Worm (Caenorhabditis elegans) whole organism, L2 larva: Measurements from ENCODE around the gene C25B8.8.
A peak's percentile ranks its signal among the peaks of the same experiment; 100 is the strongest.

Experiments used
- R02D3.7 ChIP-seq: fragments of 150-350 bp; optimal IDR thresholded peaks from 2 replicates; lab custom pipeline; 2014; ENCODE audit warnings: missing biosample characterization, missing genetic modification characterization
- ZK546.5 ChIP-seq: sonication (generic microtip); optimal IDR thresholded peaks from 2 replicates; lab custom pipeline; 2017; ENCODE audit warnings: missing biosample characterization, missing genetic modification characterization
- aly-2 ChIP-seq: fragments of 150-350 bp; optimal IDR thresholded peaks from 2 replicates; lab custom pipeline; 2014; ENCODE audit warnings: missing biosample characterization, missing genetic modification characterization
- ama-1 ChIP-seq: fragments of 150-350 bp; optimal IDR thresholded peaks from 2 replicates; lab custom pipeline; 2018; ENCODE audit warnings: inconsistent platforms
- ceh-16 ChIP-seq: fragments of 150-350 bp; optimal IDR thresholded peaks from 2 replicates; lab custom pipeline; 2014; ENCODE audit warnings: missing biosample characterization, missing genetic modification characterization
- ceh-82 ChIP-seq: fragments of 150-350 bp; optimal IDR thresholded peaks from 2 replicates; lab custom pipeline; 2014; ENCODE audit warnings: missing biosample characterization, missing genetic modification characterization
- crh-2 ChIP-seq: sonication (generic microtip); optimal IDR thresholded peaks from 2 replicates; lab custom pipeline; 2017; ENCODE audit warnings: missing biosample characterization, missing genetic modification characterization
- dmd-4 ChIP-seq: sonication (generic microtip); optimal IDR thresholded peaks from 2 replicates; lab custom pipeline; 2017; ENCODE audit warnings: missing biosample characterization, missing genetic modification characterization
- egl-27 ChIP-seq: sonication (generic microtip); optimal IDR thresholded peaks from 3 replicates; lab custom pipeline; 2017; ENCODE audit warnings: missing biosample characterization, missing genetic modification reagents, missing genetic modification characterization
- elt-1 ChIP-seq: fragments of 150-350 bp; optimal IDR thresholded peaks from 2 replicates; lab custom pipeline; 2014; ENCODE audit warnings: missing biosample characterization, missing genetic modification characterization
- elt-3 ChIP-seq: sonication (generic microtip); optimal IDR thresholded peaks from 2 replicates; lab custom pipeline; 2017; ENCODE audit warnings: missing biosample characterization, missing genetic modification characterization
- fos-1 ChIP-seq: fragments of 150-350 bp; optimal IDR thresholded peaks from 2 replicates; lab custom pipeline; 2014; ENCODE audit warnings: missing biosample characterization, missing genetic modification characterization
- gmeb-1 ChIP-seq: fragments of 150-350 bp; optimal IDR thresholded peaks from 2 replicates; lab custom pipeline; 2014; ENCODE audit warnings: missing biosample characterization, missing genetic modification characterization
- lin-11 ChIP-seq: fragments of 150-350 bp; sonication (generic microtip); optimal IDR thresholded peaks from 2 replicates; lab custom pipeline; 2014; ENCODE audit warnings: missing biosample characterization, missing genetic modification characterization, inconsistent platforms, mixed read lengths
- lin-13 ChIP-seq: fragments of 150-350 bp; optimal IDR thresholded peaks from 2 replicates; lab custom pipeline; 2014; ENCODE audit warnings: missing biosample characterization, missing genetic modification reagents, missing genetic modification characterization
- lsy-2 ChIP-seq, 2 experiments: fragments of 150-350 bp in 1 of 2; sonication (generic microtip) in 1 of 2; optimal IDR thresholded peaks; 2 replicates each; lab custom pipeline; 2014 to 2017; ENCODE audit warnings: missing biosample characterization in 2 of 2, missing genetic modification characterization in 2 of 2
- mab-5 ChIP-seq: fragments of 150-350 bp; optimal IDR thresholded peaks from 2 replicates; lab custom pipeline; 2014; ENCODE audit warnings: missing biosample characterization, missing genetic modification characterization
- mbf-1 ChIP-seq: sonication (generic microtip); optimal IDR thresholded peaks from 2 replicates; lab custom pipeline; 2017; ENCODE audit warnings: missing biosample characterization, missing genetic modification characterization
- nhr-10 ChIP-seq: sonication (generic microtip); optimal IDR thresholded peaks from 2 replicates; lab custom pipeline; 2017; ENCODE audit warnings: missing biosample characterization, missing genetic modification characterization
- nhr-11 ChIP-seq: fragments of 150-350 bp; optimal IDR thresholded peaks from 2 replicates; lab custom pipeline; 2014; ENCODE audit warnings: missing biosample characterization, missing genetic modification characterization
- nhr-12 ChIP-seq: fragments of 150-350 bp; optimal IDR thresholded peaks from 2 replicates; lab custom pipeline; 2014; ENCODE audit warnings: missing biosample characterization, missing genetic modification characterization
- nhr-129 ChIP-seq: fragments of 150-350 bp; optimal IDR thresholded peaks from 2 replicates; lab custom pipeline; 2014; ENCODE audit warnings: missing biosample characterization, missing genetic modification characterization
- nhr-21 ChIP-seq: fragments of 150-350 bp; optimal IDR thresholded peaks from 2 replicates; lab custom pipeline; 2014; ENCODE audit warnings: missing biosample characterization, missing genetic modification characterization
- nhr-23 ChIP-seq: fragments of 150-350 bp; optimal IDR thresholded peaks from 2 replicates; lab custom pipeline; 2014; ENCODE audit warnings: missing biosample characterization, missing genetic modification reagents, missing genetic modification characterization
- nhr-25 ChIP-seq: fragments of 150-350 bp; sonication (generic microtip); optimal IDR thresholded peaks from 3 replicates; lab custom pipeline; 2014; ENCODE audit warnings: missing biosample characterization, missing genetic modification characterization
- nhr-6 ChIP-seq: fragments of 150-350 bp; optimal IDR thresholded peaks from 2 replicates; lab custom pipeline; 2014; ENCODE audit warnings: missing biosample characterization, missing genetic modification characterization
- nhr-77 ChIP-seq: fragments of 150-350 bp; optimal IDR thresholded peaks from 2 replicates; lab custom pipeline; 2014; ENCODE audit warnings: missing biosample characterization, missing genetic modification characterization
- sem-4 ChIP-seq: fragments of 150-350 bp; optimal IDR thresholded peaks from 2 replicates; lab custom pipeline; 2014; ENCODE audit warnings: missing biosample characterization, missing genetic modification reagents, missing genetic modification characterization
- sma-3 ChIP-seq: sonication (generic microtip); optimal IDR thresholded peaks from 2 replicates; lab custom pipeline; 2016; ENCODE audit warnings: missing genetic modification reagents, missing genetic modification characterization, missing compliant biosample characterization
- sma-9 ChIP-seq, 2 experiments: fragments of 150-350 bp in 1 of 2; sonication (generic microtip) in 1 of 2; optimal IDR thresholded peaks; 2 replicates each; lab custom pipeline; 2014 to 2016; ENCODE audit warnings: missing genetic modification characterization in 2 of 2, mild to moderate bottlenecking in 1 of 2, missing biosample characterization in 1 of 2, missing compliant biosample characterization in 1 of 2, missing genetic modification reagents in 1 of 2, moderate library complexity in 1 of 2
- snpc-4 ChIP-seq: fragments of 150-350 bp; optimal IDR thresholded peaks from 2 replicates; lab custom pipeline; 2014; ENCODE audit warnings: missing biosample characterization, missing genetic modification characterization
- unc-39 ChIP-seq: fragments of 150-350 bp; optimal IDR thresholded peaks from 2 replicates; lab custom pipeline; 2014; ENCODE audit warnings: missing biosample characterization, missing genetic modification characterization
- unc-55 ChIP-seq: fragments of 150-350 bp; sonication (generic microtip); optimal IDR thresholded peaks from 3 replicates; lab custom pipeline; 2014; ENCODE audit warnings: missing biosample characterization, missing genetic modification reagents, missing genetic modification characterization
- unc-62 ChIP-seq: fragments of 150-350 bp; optimal IDR thresholded peaks from 2 replicates; lab custom pipeline; 2014; ENCODE audit warnings: missing biosample characterization, missing genetic modification reagents, missing genetic modification characterization
- zag-1 ChIP-seq: fragments of 150-350 bp; optimal IDR thresholded peaks from 2 replicates; lab custom pipeline; 2014; ENCODE audit warnings: missing biosample characterization, missing genetic modification characterization
- ztf-11 ChIP-seq: sonication (generic microtip); optimal IDR thresholded peaks from 2 replicates; lab custom pipeline; 2017; ENCODE audit warnings: missing biosample characterization, missing genetic modification characterization
- ztf-4 ChIP-seq: fragments of 150-350 bp; optimal IDR thresholded peaks from 2 replicates; lab custom pipeline; 2014; ENCODE audit warnings: missing biosample characterization, missing genetic modification characterization

Gene C25B8.8

ce11 chrX:6593178-6593786 lies 16.5 kb upstream of the C25B8.8 start (continued):
- peak; percentile 66 for TF ChIP-seq gmeb-1 (tag; lab: Kevin White, UChicago)
- peak; percentile 61 for TF ChIP-seq lin-13 (GFP tag; lab: Kevin White, UChicago)
- no peak for TF ChIP-seq ama-1 (lab: Kevin White, UChicago)
- TF ChIP-seq nhr-77, result no peak
- TF ChIP-seq elt-3 (tag; lab: Kevin White, UChicago), result no peak
- no peak for TF ChIP-seq aly-2 (tag; lab: Kevin White, UChicago)
- TF ChIP-seq unc-62, result no peak
- TF ChIP-seq sma-9 (GFP tag; optimal IDR thresholded peaks at IDR 0.05; lab: Kevin White, UChicago), result peak; percentile 83
- TF ChIP-seq sma-9 (tag; optimal IDR thresholded peaks at IDR 0.05; lab: Kevin White, UChicago), result no peak
- no peak for TF ChIP-seq ceh-82 (tag; lab: Kevin White, UChicago)
- TF ChIP-seq sem-4 (tag; lab: Kevin White, UChicago), result no peak
- TF ChIP-seq fos-1 (tag; lab: Kevin White, UChicago), result peak; percentile 46
- peak; percentile 15 for TF ChIP-seq nhr-11 (tag; lab: Kevin White, UChicago)
- TF ChIP-seq nhr-21, result peak; percentile 53
- TF ChIP-seq egl-27, result peak; percentile 70
- TF ChIP-seq ztf-11 (tag; lab: Kevin White, UChicago), result no peak
- no peak for TF ChIP-seq mbf-1 (tag; lab: Kevin White, UChicago)
- TF ChIP-seq unc-39 (tag; lab: Kevin White, UChicago), result no peak
- TF ChIP-seq nhr-25 (tag; lab: Kevin White, UChicago), result no peak
- TF ChIP-seq unc-55, result peak; percentile 81
- TF ChIP-seq crh-2 (tag; lab: Kevin White, UChicago), result peak; percentile 63
- TF ChIP-seq nhr-12 (tag; lab: Kevin White, UChicago), result no peak
- TF ChIP-seq lin-11 (tag; lab: Kevin White, UChicago), result no peak

DNA sequence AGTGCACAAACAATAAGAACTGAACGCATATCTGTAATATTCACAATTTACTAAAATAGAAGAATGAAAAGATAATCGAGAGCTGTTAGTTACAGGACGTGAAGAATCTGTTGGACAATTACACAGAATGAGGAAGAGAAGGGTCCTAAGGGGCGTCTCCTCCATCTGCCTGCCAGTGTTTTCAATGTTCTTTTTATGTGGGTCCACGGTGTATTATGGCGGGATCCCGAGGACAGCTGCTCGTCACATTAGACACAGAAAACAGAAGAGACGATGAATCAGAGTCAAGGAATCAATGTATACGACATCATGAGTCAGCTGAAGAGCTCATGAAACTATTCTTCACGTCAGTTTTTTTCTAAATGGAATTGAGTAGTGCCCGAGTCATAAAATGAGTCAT lies 12.7 kb upstream of the C25B8.8 start, which contains the start of gene ttr-6:
TSS of gene ttr-6 (minus strand) at position 33 of the 400 bp plus-strand sequence.
- TF ChIP-seq mab-5 (tag; lab: Kevin White, UChicago) (no peak), sma-9 (GFP tag; optimal IDR thresholded peaks at IDR 0.05; lab: Kevin White, UChicago) (peak; percentile 6), sma-9 (tag; optimal IDR thresholded peaks at IDR 0.05; lab: Kevin White, UChicago) (no peak), lsy-2 (tag; optimal IDR thresholded peaks at IDR 0.05; lab: Kevin White, UChicago) (peak in 1 of 2 experiments; percentile 16), nhr-129 (tag; lab: Kevin White, UChicago) (peak; percentile 55)

DNA sequence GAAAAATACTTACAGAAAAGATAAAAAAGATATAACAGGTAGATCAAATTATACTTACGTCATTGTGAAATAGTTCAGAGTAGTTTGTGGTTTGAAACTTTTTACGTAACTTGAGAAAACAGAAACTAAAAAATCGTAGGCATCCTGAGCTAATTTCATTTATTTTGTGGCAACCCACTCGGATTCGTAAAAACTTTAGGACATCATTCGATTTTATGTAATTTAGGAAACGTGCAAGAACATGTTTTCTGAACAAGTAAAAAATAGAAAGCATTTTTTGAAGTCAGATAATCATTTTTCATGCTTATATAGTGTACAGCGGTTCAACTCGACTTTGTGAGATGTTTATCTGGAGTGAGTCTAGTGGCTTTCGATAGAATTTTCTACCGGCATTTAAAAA lies 11.1 kb upstream of the C25B8.8 start, which contains the start of gene hic-1:
TSS of gene hic-1 (minus strand) at position 101 of the 400 bp plus-strand sequence.
- TF ChIP-seq ceh-82 (tag; lab: Kevin White, UChicago) (no peak), nhr-10 (no peak), R02D3.7 (tag; lab: Kevin White, UChicago) (no peak), nhr-23 (tag; lab: Kevin White, UChicago) (no peak), ztf-4 (tag; lab: Kevin White, UChicago) (no peak), sma-3 (GFP tag; lab: Kevin White, UChicago) (no peak), crh-2 (tag; lab: Kevin White, UChicago) (no peak), nhr-25 (tag; lab: Kevin White, UChicago) (no peak), ceh-16 (tag; lab: Kevin White, UChicago) (no peak), dmd-4 (no peak), lin-13 (GFP tag; lab: Kevin White, UChicago) (no peak), fos-1 (tag; lab: Kevin White, UChicago) (no peak), mab-5 (tag; lab: Kevin White, UChicago) (no peak), snpc-4 (tag; lab: Kevin White, UChicago) (no peak), ZK546.5 (tag; lab: Kevin White, UChicago) (no peak), elt-1 (tag; lab: Kevin White, UChicago) (no peak), egl-27 (no peak), nhr-129 (tag; lab: Kevin White, UChicago) (no peak)
- TF ChIP-seq, all 48 proteins: peak for 0

DNA sequence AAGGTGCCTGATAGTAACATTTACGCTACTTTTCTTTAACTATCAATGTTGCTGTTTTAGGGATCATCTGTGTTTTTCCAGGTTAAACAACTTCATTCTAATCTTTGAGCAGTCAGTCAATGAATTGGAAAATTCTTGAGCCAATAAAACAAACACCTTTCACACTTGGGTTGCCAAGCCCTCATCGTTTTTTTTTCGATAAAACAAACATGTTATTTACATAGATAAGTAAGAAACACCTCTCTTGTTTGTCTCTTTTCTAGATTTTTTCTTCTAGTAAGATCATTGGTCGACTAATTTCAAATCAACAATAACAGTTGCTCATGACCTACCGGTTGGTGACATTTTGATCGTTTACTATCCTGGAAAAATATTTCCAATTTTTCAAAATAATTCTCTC lies 7.8 kb upstream of the C25B8.8 start:
- TF ChIP-seq nhr-23 (tag; lab: Kevin White, UChicago) (no peak), unc-55 (no peak), sma-3 (GFP tag; lab: Kevin White, UChicago) (no peak), nhr-21 (no peak), zag-1 (tag; lab: Kevin White, UChicago) (no peak), unc-62 (no peak), nhr-6 (tag; lab: Kevin White, UChicago) (no peak), crh-2 (tag; lab: Kevin White, UChicago) (no peak), nhr-10 (no peak), egl-27 (no peak)
